Worm (Caenorhabditis elegans) whole organism, late embryonic: Measurements from ENCODE around the gene srd-10.

ENCODE experiments used
- C38D4.7 ChIP-seq: fragments of 200-800 bp; sonication (Bioruptor generic); optimal IDR thresholded peaks from 2 replicates; lab custom pipeline; 2018; ENCODE audit warnings: mild to moderate bottlenecking, missing genetic modification characterization, moderate library complexity, missing compliant biosample characterization
- F13H6.1 ChIP-seq: sonication (generic microtip); optimal IDR thresholded peaks from 2 replicates; lab custom pipeline; 2016; ENCODE audit warnings: missing genetic modification characterization, missing compliant biosample characterization
- K09A11.1 ChIP-seq: sonication (generic microtip); optimal IDR thresholded peaks from 2 replicates; lab custom pipeline; 2017; ENCODE audit warnings: antibody characterized with exemption, mild to moderate bottlenecking, missing genetic modification characterization, missing compliant biosample characterization; ENCODE audit not compliant: insufficient read depth
- ceh-48 ChIP-seq: sonication (generic microtip); optimal IDR thresholded peaks from 2 replicates; lab custom pipeline; 2016; ENCODE audit warnings: missing genetic modification characterization, inconsistent platforms, missing compliant biosample characterization
- ceh-6 ChIP-seq: fragments of 200-800 bp; sonication (Bioruptor generic); optimal IDR thresholded peaks from 2 replicates; lab custom pipeline; 2018; ENCODE audit warnings: mild to moderate bottlenecking, missing genetic modification characterization, missing compliant biosample characterization
- ceh-9 ChIP-seq: sonication (generic microtip); optimal IDR thresholded peaks from 2 replicates; lab custom pipeline; 2016; ENCODE audit warnings: mild to moderate bottlenecking, missing genetic modification characterization, inconsistent platforms, missing compliant biosample characterization
- elt-4 ChIP-seq: sonication (generic microtip); optimal IDR thresholded peaks from 2 replicates; lab custom pipeline; 2016; ENCODE audit warnings: missing genetic modification characterization, missing compliant biosample characterization
- lin-11 ChIP-seq: fragments of 200-800 bp; sonication (Bioruptor generic); optimal IDR thresholded peaks from 2 replicates; lab custom pipeline; 2018; ENCODE audit warnings: mild to moderate bottlenecking, missing genetic modification characterization, missing compliant biosample characterization
- nfya-1 ChIP-seq: sonication (generic microtip); optimal IDR thresholded peaks from 2 replicates; lab custom pipeline; 2017; ENCODE audit warnings: missing genetic modification characterization, mild to moderate bottlenecking, missing compliant biosample characterization, antibody characterized with exemption, moderate library complexity
- nhr-11 ChIP-seq: fragments of 150-350 bp; optimal IDR thresholded peaks from 2 replicates; lab custom pipeline; 2014; ENCODE audit warnings: missing biosample characterization, missing genetic modification characterization
- pax-1 ChIP-seq: fragments of 150-350 bp; optimal IDR thresholded peaks from 2 replicates; lab custom pipeline; 2014; ENCODE audit warnings: missing biosample characterization, missing genetic modification characterization
- pha-4 ChIP-seq: fragments of 150-350 bp; optimal IDR thresholded peaks from 2 replicates; lab custom pipeline; 2018; ENCODE audit warnings: missing biosample characterization, missing genetic modification reagents, missing genetic modification characterization
- pqm-1 ChIP-seq: sonication (generic microtip); optimal IDR thresholded peaks from 2 replicates; lab custom pipeline; 2016; ENCODE audit warnings: missing genetic modification characterization, missing compliant biosample characterization
- sox-4 ChIP-seq: sonication (generic microtip); optimal IDR thresholded peaks from 2 replicates; lab custom pipeline; 2017; ENCODE audit warnings: mild to moderate bottlenecking, missing genetic modification characterization, inconsistent platforms, missing compliant biosample characterization

ce11 chrIV:13555508-13555907 is 19.3 kb upstream of the srd-10 start:
- TF ChIP-seq pax-1 (tag; lab: Kevin White, UChicago): no peak
- TF ChIP-seq ceh-48 (tag; lab: Kevin White, UChicago): no peak
- no peak for TF ChIP-seq K09A11.1
- TF ChIP-seq sox-4 (tag; lab: Kevin White, UChicago): no peak
- no peak for TF ChIP-seq pqm-1 (tag; lab: Kevin White, UChicago)
- no peak for TF ChIP-seq ceh-6 (GFP tag; lab: Kevin White, UChicago)
- no peak for TF ChIP-seq nfya-1
- no peak for TF ChIP-seq lin-11
- no peak for TF ChIP-seq pha-4 (tag; lab: Kevin White, UChicago)
- TF ChIP-seq elt-4 (tag; lab: Kevin White, UChicago): no peak
- no peak for TF ChIP-seq nhr-11 (tag; lab: Kevin White, UChicago)
- no peak for TF ChIP-seq F13H6.1 (tag; lab: Kevin White, UChicago)
- no peak for TF ChIP-seq ceh-9 (tag; lab: Kevin White, UChicago)
- TF ChIP-seq C38D4.7 (GFP tag; lab: Kevin White, UChicago): no peak
